Worm (Caenorhabditis elegans) whole organism, L1 larva: ENCODE data around the gene K11H12.11.

Experiments used
- aly-2 ChIP-seq: fragments of 150-350 bp; optimal IDR thresholded peaks from 2 replicates; lab custom pipeline; 2014; ENCODE audit warnings: missing biosample characterization, missing genetic modification characterization
- egl-13 ChIP-seq: sonication (generic microtip); optimal IDR thresholded peaks from 2 replicates; lab custom pipeline; 2016; ENCODE audit warnings: missing genotype, missing genetic modification reagents, missing genetic modification characterization, missing compliant biosample characterization
- jun-1 ChIP-seq: fragments of 150-350 bp; optimal IDR thresholded peaks from 2 replicates; lab custom pipeline; 2014; ENCODE audit warnings: missing biosample characterization, missing genetic modification reagents, missing genetic modification characterization
- lin-14 ChIP-seq: fragments of 200-800 bp; sonication (Bioruptor generic); optimal IDR thresholded peaks from 2 replicates; lab custom pipeline; 2018; ENCODE audit warnings: mild to moderate bottlenecking, missing genetic modification characterization, moderate library complexity, missing compliant biosample characterization
- nhr-11 ChIP-seq: fragments of 150-350 bp; optimal IDR thresholded peaks from 2 replicates; lab custom pipeline; 2014; ENCODE audit warnings: missing biosample characterization, missing genetic modification characterization
- nhr-84 ChIP-seq: sonication (generic microtip); optimal IDR thresholded peaks from 2 replicates; lab custom pipeline; 2017; ENCODE audit warnings: missing biosample characterization, missing genetic modification characterization
- snpc-4 ChIP-seq: fragments of 150-350 bp; optimal IDR thresholded peaks from 2 replicates; lab custom pipeline; 2014; ENCODE audit warnings: missing biosample characterization, missing genetic modification characterization
- ztf-4 ChIP-seq: fragments of 150-350 bp; optimal IDR thresholded peaks from 2 replicates; lab custom pipeline; 2014; ENCODE audit warnings: missing biosample characterization, missing genetic modification characterization

DNA sequence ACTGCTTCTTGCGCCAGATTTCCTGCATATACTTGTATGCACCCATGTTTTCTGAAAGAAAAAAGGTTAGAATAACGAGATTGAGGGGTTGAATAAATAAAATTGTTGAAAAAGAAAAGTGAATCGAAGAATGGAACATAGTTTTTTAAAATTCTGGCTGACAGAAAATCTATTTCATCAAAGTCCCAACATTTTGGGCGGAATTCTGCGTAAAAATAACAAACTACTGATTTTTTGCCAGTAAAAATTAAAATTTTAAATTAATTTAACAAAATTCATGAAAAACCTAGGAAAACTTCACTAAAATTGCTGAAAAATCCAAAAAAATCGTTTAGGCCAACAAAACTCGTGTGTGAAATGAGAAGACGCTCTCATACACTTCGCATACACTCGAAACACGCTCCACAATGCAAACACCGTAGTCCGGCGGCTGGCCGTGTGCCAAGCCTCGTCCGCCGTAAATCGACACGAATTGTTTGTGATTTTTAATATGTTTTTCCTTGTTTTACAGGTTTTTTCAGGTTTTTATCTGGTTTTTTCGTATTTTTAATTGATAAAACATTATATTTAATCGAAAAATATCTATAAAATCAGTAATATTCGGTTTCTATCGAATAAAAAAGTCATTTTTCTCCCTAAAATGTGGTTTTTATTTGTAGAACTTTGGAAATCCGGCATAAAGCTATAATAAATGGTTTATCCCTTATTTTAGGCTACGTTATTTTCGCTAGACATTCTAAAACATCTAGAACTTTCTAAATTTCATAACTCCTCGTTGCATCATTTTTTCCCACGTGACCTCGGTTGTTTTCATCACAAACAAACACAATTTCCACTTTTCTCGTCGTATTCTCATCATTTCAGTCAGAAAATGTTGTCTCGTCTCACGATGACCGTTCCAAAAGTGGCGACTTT is 15.6 kb downstream of the K11H12.11 start, which contains the start of the genes rpl-15 and K11H12.8:
- TF ChIP-seq jun-1 (tag; lab: Kevin White, UChicago) (peak; percentile 98), nhr-84 (tag; lab: Kevin White, UChicago) (peak; percentile 84), aly-2 (tag; lab: Kevin White, UChicago) (peak; percentile 98), snpc-4 (peak; percentile 97), lin-14 (GFP tag; lab: Kevin White, UChicago) (peak; percentile 100), egl-13 (peak; percentile 100), nhr-11 (tag; lab: Kevin White, UChicago) (peak; percentile 96), ztf-4 (tag; lab: Kevin White, UChicago) (peak; percentile 100)
